Worm (Caenorhabditis elegans): ENCODE results near the gene fbxa-115.

Gene fbxa-115

DNA sequence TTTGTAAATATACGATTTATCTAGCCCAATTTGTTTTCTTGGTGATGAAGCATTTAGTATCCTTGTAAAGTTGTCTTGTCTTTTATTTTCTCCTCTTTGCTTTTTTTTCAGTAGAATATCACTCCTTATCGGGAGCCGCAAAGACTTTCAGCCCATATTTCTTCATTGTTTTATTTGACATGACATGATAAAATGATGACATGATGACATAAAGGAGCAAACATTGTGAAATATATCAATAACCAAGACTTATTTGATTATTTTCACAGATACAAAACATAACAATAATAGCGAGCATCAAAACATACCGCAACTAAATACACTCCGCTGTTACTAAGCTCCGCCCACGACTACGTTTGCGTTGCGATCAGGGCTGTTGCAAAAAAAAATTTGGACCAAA is 26.1 kb downstream of the fbxa-115 start:
- no peak for TF ChIP-seq nhr-12 (tag; optimal IDR thresholded peaks at IDR 0.05)
- TF ChIP-seq bed-3 (GFP tag; optimal IDR thresholded peaks at IDR 0.05), result no peak
- TF ChIP-seq drap-1 (GFP tag; optimal IDR thresholded peaks at IDR 0.05), result no peak
- no peak for TF ChIP-seq unc-39 (tag; optimal IDR thresholded peaks at IDR 0.05)
- TF ChIP-seq pha-4 (tag; optimal IDR thresholded peaks at IDR 0.05), result no peak
- no peak for TF ChIP-seq ham-2 (GFP tag; optimal IDR thresholded peaks at IDR 0.05)
- TF ChIP-seq ceh-83 (GFP tag; optimal IDR thresholded peaks at IDR 0.05), result no peak
- no peak for TF ChIP-seq ztf-11 (tag; optimal IDR thresholded peaks at IDR 0.05)
- no peak for TF ChIP-seq ceh-39 (tag; optimal IDR thresholded peaks at IDR 0.05)
- TF ChIP-seq ceh-43 (GFP tag; optimal IDR thresholded peaks at IDR 0.05), result no peak
- TF ChIP-seq lsy-2 (tag; optimal IDR thresholded peaks at IDR 0.05), result no peak

DNA sequence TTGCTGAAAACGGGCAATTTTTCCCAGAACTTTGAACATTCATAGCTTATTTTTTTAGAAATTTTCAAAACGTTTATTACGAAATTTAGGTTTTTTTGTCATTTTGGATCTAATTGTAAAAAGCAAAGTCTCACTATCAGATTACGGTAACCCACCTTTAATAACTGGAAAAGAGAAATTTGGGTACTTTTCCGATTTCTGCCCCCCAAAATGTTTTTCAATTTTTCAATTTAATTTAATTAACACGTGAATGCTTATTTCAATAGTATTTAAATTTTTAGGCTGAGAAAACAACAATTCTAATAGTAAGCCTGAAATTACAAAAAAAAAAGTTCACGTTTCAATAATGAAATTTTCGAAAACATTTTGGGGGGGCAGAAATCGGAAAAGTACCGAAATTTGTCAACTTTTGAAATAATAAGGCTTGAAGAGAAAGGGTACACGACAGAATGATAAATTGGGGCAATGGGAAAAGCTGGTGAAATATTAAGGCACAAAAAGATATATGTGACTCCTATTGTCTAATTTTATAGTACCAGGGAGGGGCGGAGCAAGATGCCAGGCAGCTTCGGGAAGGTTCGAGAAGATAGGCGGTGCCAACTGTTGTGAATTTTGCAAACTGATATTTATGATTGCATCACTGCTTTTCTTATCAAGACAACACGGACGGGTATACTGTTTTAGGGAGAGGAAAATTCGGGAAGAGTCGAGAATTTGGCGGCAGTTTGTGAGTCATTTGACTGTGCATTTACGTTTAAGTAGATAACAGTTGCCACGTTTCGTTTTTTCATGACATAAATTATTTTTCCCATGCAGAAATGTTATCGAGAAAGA is 27.7 kb downstream of the fbxa-115 start, which contains the start of gene F19B2.5:
Gene F19B2.5 (minus strand): TSS at position 107 of the 834 bp plus-strand sequence.
- TF ChIP-seq nhr-237 (tag; optimal IDR thresholded peaks at IDR 0.05) (no peak), ceh-83 (GFP tag; optimal IDR thresholded peaks at IDR 0.05) (no peak), tbx-8 (GFP tag; optimal IDR thresholded peaks at IDR 0.05) (no peak), elt-3 (tag; optimal IDR thresholded peaks at IDR 0.05) (no peak), elt-1 (tag; optimal IDR thresholded peaks at IDR 0.05; ENCODE audit: borderline replicate concordance, insufficient read depth) (no peak), nhr-12 (tag; optimal IDR thresholded peaks at IDR 0.05) (no peak), sptf-1 (tag; optimal IDR thresholded peaks at IDR 0.05) (no peak), ceh-39 (tag; optimal IDR thresholded peaks at IDR 0.05) (no peak), pha-4 (tag; optimal IDR thresholded peaks at IDR 0.05) (no peak)

DNA sequence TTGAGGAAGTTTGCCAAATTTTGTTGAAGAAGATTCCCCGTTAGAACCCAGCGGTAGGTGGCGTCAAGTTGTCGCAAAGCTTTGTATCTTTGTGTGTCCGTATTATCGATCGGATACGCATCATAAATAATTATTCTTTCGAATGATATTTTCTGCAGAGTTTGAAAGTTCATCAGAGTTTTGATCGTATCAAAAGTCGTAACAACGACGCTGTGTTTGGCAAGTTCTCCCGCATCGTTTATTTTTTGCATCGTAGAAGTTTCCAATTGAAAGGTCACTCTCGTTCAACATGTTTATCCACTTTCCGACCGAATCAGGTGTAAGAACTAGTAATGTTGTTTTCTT is 28.9 kb downstream of the fbxa-115 start:
- TF ChIP-seq mep-1 (tag; optimal IDR thresholded peaks at IDR 0.05) (no peak), elt-3 (tag; optimal IDR thresholded peaks at IDR 0.05) (no peak), nhr-28 (tag; optimal IDR thresholded peaks at IDR 0.05) (no peak), snpc-4 (tag; optimal IDR thresholded peaks at IDR 0.05) (no peak), unc-39 (tag; optimal IDR thresholded peaks at IDR 0.05) (no peak), flh-1 (GFP tag; optimal IDR thresholded peaks at IDR 0.05) (no peak), M03D4.4 (tag; optimal IDR thresholded peaks at IDR 0.05) (no peak), ceh-39 (tag; optimal IDR thresholded peaks at IDR 0.05) (no peak), lsy-2 (tag; optimal IDR thresholded peaks at IDR 0.05) (no peak), elt-1 (tag; optimal IDR thresholded peaks at IDR 0.05; ENCODE audit: borderline replicate concordance, insufficient read depth) (no peak), pha-4 (tag; optimal IDR thresholded peaks at IDR 0.05) (no peak), tbx-8 (GFP tag; optimal IDR thresholded peaks at IDR 0.05) (no peak), lin-32 (GFP tag; optimal IDR thresholded peaks at IDR 0.05) (no peak), ces-1 (GFP tag; optimal IDR thresholded peaks at IDR 0.05) (no peak), nhr-76 (tag; optimal IDR thresholded peaks at IDR 0.05) (no peak), hlh-1 (tag; optimal IDR thresholded peaks at IDR 0.05) (no peak)

DNA sequence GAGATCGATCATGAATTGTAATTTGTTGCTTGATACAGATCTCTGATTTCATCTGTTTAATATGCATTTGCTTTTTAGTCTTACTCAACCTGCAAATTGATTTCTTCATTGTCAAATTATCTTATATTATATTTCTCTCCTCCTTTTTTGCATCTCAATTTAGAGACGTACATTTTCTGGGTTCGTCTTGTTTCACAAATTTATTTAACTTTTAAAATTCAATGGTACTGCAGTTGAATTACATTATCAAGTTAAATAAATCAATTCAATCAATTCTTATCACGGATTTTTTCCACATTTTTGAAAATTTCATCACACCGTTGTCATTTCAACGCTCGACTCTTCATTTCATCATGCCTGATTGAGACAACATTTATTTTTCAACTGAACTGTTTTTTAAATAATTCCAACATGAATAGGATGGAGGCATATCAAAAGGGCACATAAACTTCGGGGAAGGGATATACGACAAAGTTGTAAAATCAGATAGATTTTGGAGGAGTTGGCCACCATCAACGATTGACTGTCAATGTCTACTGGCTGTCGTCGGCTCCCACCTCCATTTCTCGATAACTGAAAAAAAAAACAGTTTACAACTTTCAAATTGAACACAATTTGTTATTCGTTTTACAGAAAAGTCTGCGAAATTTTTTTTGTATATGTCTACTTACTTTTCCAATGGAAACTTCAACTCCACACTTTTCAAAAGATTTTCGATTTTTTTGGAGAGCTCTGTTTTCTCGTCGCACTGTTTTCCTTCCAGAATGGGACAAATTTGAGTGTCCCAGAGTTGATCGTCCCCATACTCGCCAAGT is 29.5 kb downstream of the fbxa-115 start:
- no peak for TF ChIP-seq ceh-39 (tag; optimal IDR thresholded peaks at IDR 0.05)
- no peak for TF ChIP-seq nhr-76 (tag; optimal IDR thresholded peaks at IDR 0.05)
- no peak for TF ChIP-seq mab-5 (tag; optimal IDR thresholded peaks at IDR 0.05)
- no peak for TF ChIP-seq unc-39 (tag; optimal IDR thresholded peaks at IDR 0.05)
- no peak for TF ChIP-seq ham-2 (GFP tag; optimal IDR thresholded peaks at IDR 0.05)
- TF ChIP-seq blmp-1 (tag; optimal IDR thresholded peaks at IDR 0.05), result no peak
- no peak for TF ChIP-seq snpc-4 (tag; optimal IDR thresholded peaks at IDR 0.05)
- TF ChIP-seq ztf-11 (tag; optimal IDR thresholded peaks at IDR 0.05), result no peak
- TF ChIP-seq sptf-1 (tag; optimal IDR thresholded peaks at IDR 0.05), result no peak
- no peak for TF ChIP-seq M03D4.4 (tag; optimal IDR thresholded peaks at IDR 0.05)
- TF ChIP-seq lin-32 (GFP tag; optimal IDR thresholded peaks at IDR 0.05), result no peak
- TF ChIP-seq nhr-2 (tag; optimal IDR thresholded peaks at IDR 0.05), result no peak
- TF ChIP-seq zip-8 (tag; optimal IDR thresholded peaks at IDR 0.05), result no peak
- no peak for TF ChIP-seq elt-1 (tag; optimal IDR thresholded peaks at IDR 0.05; ENCODE audit: borderline replicate concordance, insufficient read depth)
- TF ChIP-seq lin-13 (tag; optimal IDR thresholded peaks at IDR 0.05), result no peak
- no peak for TF ChIP-seq sem-2 (GFP tag; optimal IDR thresholded peaks at IDR 0.05)
- TF ChIP-seq mep-1 (tag; optimal IDR thresholded peaks at IDR 0.05), result no peak

Data from whole organism, mixed stage, embryonic.